Worm (Caenorhabditis elegans) whole organism, L3 larva: ENCODE data around the gene jmjd-3.2.

ENCODE experiments used
- ZK546.5 ChIP-seq: sonication (generic microtip); optimal IDR thresholded peaks from 2 replicates; lab custom pipeline; 2017; ENCODE audit warnings: missing biosample characterization, missing genetic modification characterization
- jun-1 ChIP-seq: fragments of 150-350 bp; optimal IDR thresholded peaks from 2 replicates; lab custom pipeline; 2014; ENCODE audit warnings: missing biosample characterization, missing genetic modification reagents, missing genetic modification characterization
- lin-15B ChIP-seq: fragments of 150-350 bp; optimal IDR thresholded peaks from 2 replicates; lab custom pipeline; 2014; ENCODE audit warnings: missing biosample characterization, missing genetic modification characterization
- nhr-12 ChIP-seq: fragments of 150-350 bp; optimal IDR thresholded peaks from 2 replicates; lab custom pipeline; 2014; ENCODE audit warnings: missing biosample characterization, missing genetic modification characterization
- nhr-25 ChIP-seq: sonication (generic microtip); optimal IDR thresholded peaks from 2 replicates; lab custom pipeline; 2017; ENCODE audit warnings: missing biosample characterization, missing genetic modification characterization
- nhr-28 ChIP-seq: fragments of 150-350 bp; optimal IDR thresholded peaks from 2 replicates; lab custom pipeline; 2014; ENCODE audit warnings: missing biosample characterization, missing genetic modification characterization
- nhr-67 ChIP-seq: fragments of 150-350 bp; optimal IDR thresholded peaks from 2 replicates; lab custom pipeline; 2014; ENCODE audit warnings: missing biosample characterization, missing genetic modification characterization
- pqm-1 ChIP-seq: fragments of 150-350 bp; optimal IDR thresholded peaks from 2 replicates; lab custom pipeline; 2017; ENCODE audit warnings: missing biosample characterization, missing genetic modification characterization, inconsistent platforms
- unc-39 ChIP-seq: sonication (generic microtip); optimal IDR thresholded peaks from 4 replicates; lab custom pipeline; 2017; ENCODE audit warnings: missing biosample characterization, missing genetic modification characterization
- ztf-4 ChIP-seq: fragments of 150-350 bp; optimal IDR thresholded peaks from 2 replicates; lab custom pipeline; 2014; ENCODE audit warnings: missing biosample characterization, missing genetic modification characterization

DNA sequence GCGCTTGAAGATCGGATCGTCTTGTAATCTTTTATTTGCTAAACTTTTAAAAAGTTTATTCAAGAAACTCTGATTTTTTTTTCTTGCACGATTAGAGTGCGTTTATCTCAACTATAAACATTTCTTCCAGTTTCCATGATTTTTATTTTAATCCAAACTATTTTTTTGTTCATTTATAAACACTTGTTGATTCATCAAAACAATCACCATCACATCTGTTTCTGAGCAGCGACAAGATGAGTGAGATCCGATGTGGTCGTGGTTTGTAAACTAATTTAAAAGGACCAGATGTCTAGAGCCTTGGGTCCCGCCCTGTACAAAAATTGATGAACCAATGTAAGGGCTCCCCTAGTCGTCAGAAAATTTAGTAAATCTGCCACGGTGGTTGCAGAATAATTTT is 46.8 kb upstream of the jmjd-3.2 start:
- TF ChIP-seq unc-39 (tag; lab: Kevin White, UChicago) (no peak), nhr-28 (tag; lab: Kevin White, UChicago) (no peak), nhr-12 (tag; lab: Kevin White, UChicago) (no peak), jun-1 (tag; lab: Kevin White, UChicago) (no peak), ZK546.5 (tag; lab: Kevin White, UChicago) (no peak), lin-15B (tag; lab: Kevin White, UChicago) (no peak), pqm-1 (tag; lab: Kevin White, UChicago) (no peak), nhr-67 (tag; lab: Kevin White, UChicago) (no peak), ztf-4 (tag; lab: Kevin White, UChicago) (no peak), nhr-25 (no peak)
